Fruit fly (Drosophila melanogaster) whole organism, embryonic: ENCODE data around the gene CG33483.

Source experiments
- Aef1 ChIP-seq: fragments of 200-800 bp; sonication (Bioruptor generic); IDR thresholded peaks from 3 replicates; pipeline ENCODE4 v1.3.6; 2022; ENCODE audit warnings: missing biosample characterization, missing genetic modification characterization
- BtbVII ChIP-seq: fragments of 200-800 bp; sonication (Bioruptor generic); optimal IDR thresholded peaks from 3 replicates; lab custom pipeline; 2017; ENCODE audit warnings: missing biosample characterization, mild to moderate bottlenecking, missing genetic modification characterization
- CG10321 ChIP-seq: fragments of 200-800 bp; sonication (Bioruptor generic); IDR thresholded peaks from 2 replicates; pipeline ENCODE4 v1.3.6; 2022; ENCODE audit warnings: missing biosample characterization, missing genetic modification characterization
- CG10431 ChIP-seq: fragments of 200-800 bp; sonication (Bioruptor generic); optimal IDR thresholded peaks from 3 replicates; lab custom pipeline; 2018; ENCODE audit warnings: missing biosample characterization, mild to moderate bottlenecking, missing genetic modification characterization
- CG12071 ChIP-seq: fragments of 200-800 bp; sonication (Bioruptor generic); optimal IDR thresholded peaks from 3 replicates; lab custom pipeline; 2018; ENCODE audit warnings: missing biosample characterization, mild to moderate bottlenecking, missing genetic modification characterization
- CG12942 ChIP-seq: fragments of 200-800 bp; sonication (Bioruptor generic); optimal IDR thresholded peaks from 3 replicates; lab custom pipeline; 2016; ENCODE audit warnings: missing biosample characterization, missing genetic modification characterization
- CG13123 ChIP-seq: fragments of 200-800 bp; sonication (Bioruptor generic); optimal IDR thresholded peaks from 2 replicates; lab custom pipeline; 2016; ENCODE audit warnings: missing biosample characterization, missing genetic modification characterization
- CG13424 ChIP-seq: fragments of 200-800 bp; sonication (Bioruptor generic); optimal IDR thresholded peaks from 2 replicates; lab custom pipeline; 2019; ENCODE audit warnings: missing biosample characterization, mild to moderate bottlenecking, missing genetic modification characterization, moderate library complexity
- CG14860 ChIP-seq: fragments of 200-800 bp; sonication (Bioruptor generic); IDR thresholded peaks from 3 replicates; pipeline ENCODE4 v1.3.6; 2022; ENCODE audit warnings: missing biosample characterization, missing genetic modification characterization; ENCODE audit not compliant: partially characterized antibody
- CG15011 ChIP-seq: fragments of 200-800 bp; sonication (Bioruptor generic); optimal IDR thresholded peaks from 3 replicates; lab custom pipeline; 2018; ENCODE audit warnings: missing biosample characterization, mild to moderate bottlenecking, missing genetic modification characterization
- CG1647 ChIP-seq: fragments of 200-800 bp; sonication (Bioruptor generic); optimal IDR thresholded peaks from 3 replicates; lab custom pipeline; 2016; ENCODE audit warnings: missing biosample characterization, missing genetic modification characterization
- CG17568 ChIP-seq: fragments of 200-800 bp; sonication (Bioruptor generic); optimal IDR thresholded peaks from 2 replicates; lab custom pipeline; 2018; ENCODE audit warnings: missing biosample characterization, mild to moderate bottlenecking, missing genetic modification characterization, moderate library complexity
- CG2199 ChIP-seq: fragments of 200-800 bp; sonication (Bioruptor generic); IDR thresholded peaks from 3 replicates; pipeline ENCODE4 v1.3.6; 2022; ENCODE audit warnings: missing biosample characterization, missing genetic modification characterization
- CG31441 ChIP-seq: fragments of 200-800 bp; sonication (Bioruptor generic); IDR thresholded peaks from 2 replicates; pipeline ENCODE4 v1.3.6; 2022; ENCODE audit warnings: missing biosample characterization, missing genetic modification characterization
- CG3281 ChIP-seq: fragments of 200-800 bp; sonication (Bioruptor generic); optimal IDR thresholded peaks from 3 replicates; lab custom pipeline; 2017; ENCODE audit warnings: missing biosample characterization, mild to moderate bottlenecking, missing genetic modification characterization
- CG5953 ChIP-seq: fragments of 200-800 bp; sonication (Bioruptor generic); IDR thresholded peaks from 2 replicates; pipeline ENCODE4 v1.3.6; 2022; ENCODE audit warnings: missing biosample characterization, missing genetic modification characterization
- CG8290 ChIP-seq, 3 experiments: fragments of 200-800 bp; sonication (Bioruptor generic); optimal IDR thresholded peaks; 2 replicates each; lab custom pipeline; 2016 to 2019; ENCODE audit warnings: missing biosample characterization in 3 of 3, missing genetic modification characterization in 3 of 3, mild to moderate bottlenecking in 2 of 3, moderate library complexity in 1 of 3
- Camta ChIP-seq: fragments of 200-800 bp; sonication (Bioruptor generic); optimal IDR thresholded peaks from 2 replicates; lab custom pipeline; 2016; ENCODE audit warnings: missing biosample characterization, missing genetic modification characterization
- D19A ChIP-seq: fragments of 200-800 bp; optimal IDR thresholded peaks from 3 replicates; lab custom pipeline; 2019; ENCODE audit warnings: missing biosample characterization, mild to moderate bottlenecking, missing genetic modification characterization, moderate library complexity
- Dll ChIP-seq: fragments of 200-800 bp; sonication (Bioruptor generic); IDR thresholded peaks from 4 replicates; pipeline ENCODE4 v1.3.6; 2022; ENCODE audit warnings: missing biosample characterization, missing genetic modification characterization; ENCODE audit not compliant: partially characterized antibody
- Doc3 ChIP-seq: fragments of 200-800 bp; sonication (Bioruptor generic); IDR thresholded peaks from 3 replicates; pipeline ENCODE4 v1.3.6; 2022; ENCODE audit warnings: missing biosample characterization, missing genetic modification characterization; ENCODE audit not compliant: partially characterized antibody
- Ets65A ChIP-seq: fragments of 200-800 bp; sonication (Bioruptor generic); peaks from one replicate; lab custom pipeline; 2016; ENCODE audit warnings: missing biosample characterization, missing genetic modification characterization
- Gug ChIP-seq: fragments of 200-800 bp; sonication (Bioruptor generic); IDR thresholded peaks from 4 replicates; pipeline ENCODE4 v1.3.6; 2022; ENCODE audit warnings: missing biosample characterization, missing genetic modification characterization
- Jarid2 ChIP-seq: fragments of 200-800 bp; sonication (Bioruptor generic); optimal IDR thresholded peaks from 3 replicates; lab custom pipeline; 2017; ENCODE audit warnings: mild to moderate bottlenecking, missing biosample characterization, missing genetic modification reagents, missing genetic modification characterization
- Max ChIP-seq: fragments of 200-800 bp; sonication (Bioruptor generic); optimal IDR thresholded peaks from 2 replicates; lab custom pipeline; 2016; ENCODE audit warnings: missing biosample characterization, mild to moderate bottlenecking, missing genetic modification characterization
- Meics ChIP-seq: fragments of 200-800 bp; sonication (Bioruptor generic); optimal IDR thresholded peaks from 2 replicates; lab custom pipeline; 2017; ENCODE audit warnings: missing biosample characterization, mild to moderate bottlenecking, missing genetic modification characterization
- NC2α ChIP-seq: fragments of 200-800 bp; sonication (Bioruptor generic); optimal IDR thresholded peaks from 2 replicates; lab custom pipeline; 2016; ENCODE audit warnings: missing biosample characterization, missing genetic modification characterization
- NC2β ChIP-seq: fragments of 200-800 bp; sonication (Bioruptor generic); optimal IDR thresholded peaks from 2 replicates; lab custom pipeline; 2016; ENCODE audit warnings: missing biosample characterization, missing genetic modification characterization
- Pdp1 ChIP-seq, 2 experiments: fragments of 200-800 bp; sonication (Bioruptor generic); optimal IDR thresholded peaks; 3 replicates each; lab custom pipeline; 2016; ENCODE audit warnings: missing biosample characterization in 2 of 2, missing genetic modification characterization in 2 of 2, mild to moderate bottlenecking in 1 of 2, moderate library complexity in 1 of 2
- Ptx1 ChIP-seq: fragments of 200-800 bp; sonication (Bioruptor generic); IDR thresholded peaks from 2 replicates; pipeline ENCODE4 v1.3.6; 2022; ENCODE audit warnings: missing biosample characterization, missing genetic modification characterization
- Scr ChIP-seq: fragments of 200-800 bp; sonication (Bioruptor generic); IDR thresholded peaks from 2 replicates; pipeline ENCODE4 v1.3.6; 2022; ENCODE audit warnings: missing biosample characterization, missing genetic modification characterization; ENCODE audit not compliant: partially characterized antibody
- Side ChIP-seq: fragments of 200-800 bp; sonication (Bioruptor generic); optimal IDR thresholded peaks from 2 replicates; lab custom pipeline; 2016; ENCODE audit warnings: missing biosample characterization, missing genetic modification characterization
- Sry-β ChIP-seq: fragments of 200-800 bp; sonication (Bioruptor generic); optimal IDR thresholded peaks from 2 replicates; lab custom pipeline; 2018; ENCODE audit warnings: missing biosample characterization, mild to moderate bottlenecking, missing genetic modification characterization, moderate library complexity
- Ssrp ChIP-seq: fragments of 200-800 bp; sonication (Bioruptor generic); optimal IDR thresholded peaks from 2 replicates; lab custom pipeline; 2018; ENCODE audit warnings: missing biosample characterization, mild to moderate bottlenecking, missing genetic modification characterization, moderate library complexity
- Usf ChIP-seq: fragments of 200-800 bp; sonication (Bioruptor generic); optimal IDR thresholded peaks from 2 replicates; lab custom pipeline; 2017; ENCODE audit warnings: missing genotype, missing biosample characterization, missing genetic modification characterization
- bigmax ChIP-seq: fragments of 200-800 bp; sonication (Bioruptor generic); optimal IDR thresholded peaks from 2 replicates; lab custom pipeline; 2018; ENCODE audit warnings: missing biosample characterization, mild to moderate bottlenecking, missing genetic modification characterization
- br ChIP-seq: fragments of >200 bp; optimal IDR thresholded peaks from 2 replicates; lab custom pipeline; 2017
- caup ChIP-seq: fragments of 200-800 bp; sonication (Bioruptor generic); optimal IDR thresholded peaks from 3 replicates; lab custom pipeline; 2017; ENCODE audit warnings: missing biosample characterization, mild to moderate bottlenecking, missing genetic modification characterization, moderate library complexity; ENCODE audit not compliant: severe bottlenecking
- croc ChIP-seq: fragments of 200-800 bp; sonication (Bioruptor generic); conservative IDR thresholded peaks from 3 replicates; pipeline ENCODE4 v1.3.6; 2022; ENCODE audit warnings: missing biosample characterization, missing genetic modification characterization
- crp ChIP-seq, 2 experiments: fragments of 200-800 bp; sonication (Bioruptor generic); optimal IDR thresholded peaks; 2 replicates in 1 of 2; 3 replicates in 1 of 2; lab custom pipeline; 2017; ENCODE audit warnings: missing biosample characterization in 2 of 2, missing genetic modification characterization in 2 of 2, mild to moderate bottlenecking in 1 of 2, moderate library complexity in 1 of 2
- gem ChIP-seq: fragments of 200-800 bp; sonication (Bioruptor generic); optimal IDR thresholded peaks from 2 replicates; lab custom pipeline; 2019; ENCODE audit warnings: missing biosample characterization, mild to moderate bottlenecking, missing genetic modification characterization, moderate library complexity
- gsb-n ChIP-seq: fragments of 200-800 bp; sonication (Bioruptor generic); optimal IDR thresholded peaks from 3 replicates; lab custom pipeline; 2018; ENCODE audit warnings: missing biosample characterization, mild to moderate bottlenecking, missing genetic modification characterization
- rib ChIP-seq: fragments of 200-800 bp; sonication (Bioruptor generic); IDR thresholded peaks from 2 replicates; pipeline ENCODE4 v1.3.6; 2022; ENCODE audit warnings: missing biosample characterization, missing genetic modification characterization
- ro ChIP-seq: fragments of 200-800 bp; sonication (Bioruptor generic); IDR thresholded peaks from 2 replicates; pipeline ENCODE4 v1.3.6; 2022; ENCODE audit warnings: missing biosample characterization, missing genetic modification characterization
- scrt ChIP-seq: fragments of 200-800 bp; sonication (Bioruptor generic); optimal IDR thresholded peaks from 2 replicates; lab custom pipeline; 2018; ENCODE audit warnings: missing biosample characterization, mild to moderate bottlenecking, missing genetic modification characterization, moderate library complexity
- stwl ChIP-seq: fragments of 200-800 bp; sonication (Bioruptor generic); optimal IDR thresholded peaks from 3 replicates; lab custom pipeline; 2018; ENCODE audit warnings: missing biosample characterization, mild to moderate bottlenecking, missing genetic modification characterization, moderate library complexity
- toy ChIP-seq: fragments of 200-800 bp; sonication (Bioruptor generic); IDR thresholded peaks from 2 replicates; pipeline ENCODE4 v1.3.6; 2022; ENCODE audit warnings: missing biosample characterization, missing genetic modification characterization
- wek ChIP-seq: fragments of 200-800 bp; sonication (Bioruptor generic); optimal IDR thresholded peaks from 3 replicates; lab custom pipeline; 2018; ENCODE audit warnings: missing biosample characterization, mild to moderate bottlenecking, missing genetic modification characterization, moderate library complexity

CG33483 gene

DNA sequence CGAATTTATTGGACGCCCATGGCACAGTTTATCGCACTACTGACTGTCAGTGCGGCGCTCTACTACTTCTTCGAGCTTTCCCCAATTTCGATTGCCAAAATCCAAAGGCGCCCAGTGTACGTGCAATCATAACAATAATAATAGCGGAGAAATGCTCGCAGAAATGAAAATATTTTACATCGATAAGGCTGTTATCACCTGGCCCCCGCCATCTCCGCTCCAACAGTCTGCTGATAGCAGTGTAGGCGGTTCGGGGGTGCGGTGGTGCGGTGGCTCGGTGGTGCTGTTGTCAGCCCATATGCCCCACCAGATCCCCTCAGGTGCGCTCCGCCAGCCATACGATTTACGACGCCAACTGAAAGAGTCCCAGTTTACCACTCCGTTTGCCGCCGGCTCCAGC is 13.3 kb upstream of the CG33483 start (continued):
- TF ChIP-seq Ssrp (tag; lab: Kevin White, UChicago) (no peak), CG12071 (GFP tag; lab: Kevin White, UChicago) (peak; percentile 2), Jarid2 (GFP tag; lab: Kevin White, UChicago) (peak; percentile 17), CG3281 (GFP tag; lab: Kevin White, UChicago) (peak; percentile 26), Aef1 (GFP tag; lab: Robert Waterston, UW) (peak; percentile 12; the same call in 1 of the 3 replicates), CG10431 (GFP tag; lab: Kevin White, UChicago) (no peak), rib (GFP tag; lab: Robert Waterston, UW) (0 out of 2 replicates have a peak, but pooled peaks have one; percentile 20)

DNA sequence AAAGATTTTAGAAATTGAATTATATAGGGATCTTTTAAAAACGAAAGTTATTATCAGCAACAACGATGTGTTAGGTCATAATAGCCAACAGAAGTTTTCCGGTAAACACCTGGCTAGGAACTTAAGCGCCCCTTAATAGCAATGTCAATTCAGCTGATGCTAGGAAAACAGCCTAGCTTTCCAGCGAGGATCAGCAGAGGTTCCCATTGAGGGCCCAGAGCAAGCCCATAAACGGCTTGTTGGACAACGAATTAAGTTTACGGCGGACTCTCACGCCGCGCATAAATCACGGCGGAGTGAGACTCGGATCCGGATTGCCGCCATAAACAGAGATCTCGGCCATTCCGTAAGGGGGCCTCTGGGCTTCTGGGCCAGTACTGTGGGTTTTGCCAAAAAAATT is 11.7 kb upstream of the CG33483 start:
- TF ChIP-seq crp (GFP tag; optimal IDR thresholded peaks at IDR 0.05; lab: Kevin White, UChicago), result no peak
- no peak for TF ChIP-seq Camta (GFP tag; lab: Kevin White, UChicago)
- TF ChIP-seq BtbVII (GFP tag; lab: Kevin White, UChicago), result no peak
- 0 out of 2 replicates have a peak, but pooled peaks have one; percentile 16 for TF ChIP-seq Ptx1 (GFP tag; lab: Robert Waterston, UW)
- TF ChIP-seq caup (GFP tag; lab: Kevin White, UChicago), result no peak
- no peak for TF ChIP-seq Gug
- no peak for TF ChIP-seq gsb-n (tag; lab: Kevin White, UChicago)
- TF ChIP-seq Ets65A, result peak; percentile 86
- TF ChIP-seq gem (tag; lab: Kevin White, UChicago), result no peak
- no peak for TF ChIP-seq CG1647 (GFP tag; lab: Kevin White, UChicago)
- no peak for TF ChIP-seq Dll
- no peak for TF ChIP-seq bigmax (GFP tag; lab: Kevin White, UChicago)
- no peak for TF ChIP-seq CG13424 (tag; lab: Kevin White, UChicago)
- no peak for TF ChIP-seq CG17568 (GFP tag; lab: Kevin White, UChicago)
- no peak for TF ChIP-seq CG15011 (GFP tag; lab: Kevin White, UChicago)
- TF ChIP-seq NC2α (GFP tag; lab: Kevin White, UChicago), result no peak
- no peak for TF ChIP-seq CG5953
- TF ChIP-seq Sry-β, result no peak
- no peak for TF ChIP-seq D19A (tag; lab: Kevin White, UChicago)
- no peak for TF ChIP-seq Doc3 (GFP tag; lab: Robert Waterston, UW)
- TF ChIP-seq Side (GFP tag; lab: Kevin White, UChicago), result no peak
- no peak for TF ChIP-seq CG12942 (GFP tag; lab: Kevin White, UChicago)
- no peak for TF ChIP-seq CG8290 (GFP tag; optimal IDR thresholded peaks at IDR 0.05; lab: Kevin White, UChicago)
- peak in 1 of 2 experiments; percentile 24 for TF ChIP-seq CG8290 (tag; optimal IDR thresholded peaks at IDR 0.05; lab: Kevin White, UChicago)
- no peak for TF ChIP-seq NC2β (GFP tag; lab: Kevin White, UChicago)
- TF ChIP-seq, all 482 proteins: peak for 3

DNA sequence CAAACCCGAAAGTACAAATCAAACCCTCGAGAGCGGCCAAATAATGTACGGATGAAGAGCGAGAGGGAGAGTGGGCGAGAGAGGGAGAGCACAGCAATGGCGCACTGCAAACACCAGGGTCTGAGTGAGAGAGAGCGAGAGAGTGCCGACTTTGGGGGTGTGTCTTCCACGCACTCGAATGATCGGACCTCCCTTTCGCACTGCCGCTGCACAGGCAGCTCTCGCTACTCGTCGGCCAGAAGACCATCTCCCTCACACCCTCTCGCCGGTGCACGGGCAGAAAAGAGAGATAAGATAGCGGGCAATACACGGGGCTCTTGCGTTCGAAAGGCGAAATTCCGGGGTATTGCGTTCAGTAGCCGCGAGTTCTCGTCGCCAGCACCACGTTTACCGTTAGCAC is 10.4 kb upstream of the CG33483 start, which contains the start of gene Ptx1:
Gene Ptx1, plus strand, starts transcription at position 353 of the 400 bp plus-strand sequence.
- TF ChIP-seq CG10321 (GFP tag; lab: Robert Waterston, UW) (peak; percentile 98), wek (no peak), Usf (GFP tag; lab: Kevin White, UChicago) (no peak), ro (GFP tag; lab: Robert Waterston, UW) (no peak), CG13123 (no peak), CG31441 (no peak), CG2199 (GFP tag; lab: Robert Waterston, UW) (peak; percentile 83; the same call in 1 of the 3 replicates), Meics (GFP tag; lab: Kevin White, UChicago) (no peak), Scr (GFP tag; lab: Robert Waterston, UW) (no peak), toy (GFP tag; lab: Robert Waterston, UW) (no peak), croc (GFP tag; lab: Robert Waterston, UW) (no peak), scrt (GFP tag; lab: Kevin White, UChicago) (no peak), NC2β (GFP tag; lab: Kevin White, UChicago) (no peak), Max (GFP tag; lab: Kevin White, UChicago) (no peak), br (lab: Kevin White, UChicago) (no peak), CG14860 (peak; percentile 40; the same call in 1 of the 3 replicates), Pdp1 (GFP tag; optimal IDR thresholded peaks at IDR 0.05; lab: Kevin White, UChicago) (no peak), stwl (no peak)
